Fruit fly (Drosophila melanogaster): ENCODE measurements around the gene dop.

dm6 chr3L:15592536-15593260, 26.9 kb downstream of the dop start:
- no peak for TF ChIP-seq Atf3 (GFP tag; optimal IDR thresholded peaks at IDR 0.05)
- no peak for TF ChIP-seq ftz-f1 (GFP tag; optimal IDR thresholded peaks at IDR 0.05)
- TF ChIP-seq CG18619 (GFP tag; optimal IDR thresholded peaks at IDR 0.05) = peak; percentile 68
- peak; percentile 59 for TF ChIP-seq Blimp-1 (GFP tag; optimal IDR thresholded peaks at IDR 0.05)
- no peak for TF ChIP-seq CG3065 (GFP tag; optimal IDR thresholded peaks at IDR 0.05)
- no peak for TF ChIP-seq pum (GFP tag; optimal IDR thresholded peaks at IDR 0.05)
- no peak for TF ChIP-seq CG17186 (GFP tag; optimal IDR thresholded peaks at IDR 0.05)
- peak; percentile 56 for TF ChIP-seq Drgx (GFP tag; IDR thresholded peaks at IDR 0.05)

Data from whole organism, embryonic.